Fruit fly (Drosophila melanogaster): ENCODE data around the gene Ziz.

Gene Ziz

DNA sequence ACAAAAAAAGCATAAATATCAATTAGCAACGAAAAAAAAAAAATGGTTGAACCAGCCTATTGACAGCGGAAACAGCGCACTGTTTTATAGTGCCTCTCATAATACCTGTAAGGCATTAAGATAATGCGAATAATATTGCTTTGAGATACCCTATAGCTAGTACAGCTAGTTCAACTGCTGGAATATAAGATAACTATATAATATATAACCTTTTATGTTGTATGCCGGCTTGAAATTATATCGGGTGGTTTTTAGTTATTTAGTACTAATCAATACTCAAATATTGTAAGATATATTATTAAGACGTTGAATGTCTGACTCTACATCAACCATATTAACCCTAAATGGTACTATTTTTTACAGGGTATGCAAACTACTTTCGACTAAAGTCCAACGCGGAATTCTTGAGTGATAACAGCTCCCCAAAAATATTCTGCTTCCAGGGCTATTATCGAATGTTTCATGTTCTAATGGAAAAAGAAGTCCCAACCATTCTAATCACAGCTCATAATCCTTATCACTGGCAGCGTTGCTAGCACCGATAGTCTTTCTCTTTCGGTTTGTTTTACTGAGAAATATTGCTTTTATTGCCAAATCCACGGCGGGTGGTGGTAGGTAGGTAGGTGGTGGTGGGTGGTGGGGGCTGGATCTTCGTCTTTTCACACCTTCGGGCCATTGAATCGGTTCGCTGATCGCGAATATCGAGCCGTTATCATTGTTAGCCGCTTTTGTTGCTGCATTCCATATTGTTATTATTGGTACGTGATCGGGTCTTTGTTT lies 62.0 kb downstream of the Ziz start (continued):
- TF ChIP-seq pho (GFP tag; optimal IDR thresholded peaks at IDR 0.05): peak; percentile 51
- peak; percentile 24; the same call in 1 of the 3 replicates for TF ChIP-seq CG6175 (GFP tag; IDR thresholded peaks at IDR 0.05)
- no peak for TF ChIP-seq pita (GFP tag; optimal IDR thresholded peaks at IDR 0.05)
- TF ChIP-seq CG5953 (GFP tag; IDR thresholded peaks at IDR 0.05): peak; percentile 51; the same call in 1 of the 2 replicates
- TF ChIP-seq bsh (GFP tag; optimal IDR thresholded peaks at IDR 0.05): peak in 1 of 2 experiments; percentile 65
- TF ChIP-seq HmgD (GFP tag; optimal IDR thresholded peaks at IDR 0.05): no peak
- TF ChIP-seq slou (GFP tag; optimal IDR thresholded peaks at IDR 0.05): no peak
- 0 out of 3 replicates have a peak, but pooled peaks have one; percentile 28 for TF ChIP-seq ase (GFP tag; IDR thresholded peaks at IDR 0.05)
- peak; percentile 36 for TF ChIP-seq lilli (GFP tag; optimal IDR thresholded peaks at IDR 0.05)
- TF ChIP-seq CG7963 (GFP tag; IDR thresholded peaks at IDR 0.05; ENCODE audit: partially characterized antibody): no peak
- peak; percentile 62 for TF ChIP-seq CG13624 (GFP tag; optimal IDR thresholded peaks at IDR 0.05)
- TF ChIP-seq CG6683 (GFP tag; optimal IDR thresholded peaks at IDR 0.05): peak; percentile 29
- TF ChIP-seq CG10274 (GFP tag; optimal IDR thresholded peaks at IDR 0.05): peak; percentile 44
- TF ChIP-seq CG16863 (GFP tag; optimal IDR thresholded peaks at IDR 0.05): peak; percentile 1
- TF ChIP-seq kah (GFP tag; optimal IDR thresholded peaks at IDR 0.05): no peak
- TF ChIP-seq CG14667 (GFP tag; IDR thresholded peaks at IDR 0.05): peak; percentile 33; the same call in 1 of the 2 replicates
- TF ChIP-seq CG7271 (tag; optimal IDR thresholded peaks at IDR 0.05): no peak
- no peak for TF ChIP-seq CG9797 (GFP tag; optimal IDR thresholded peaks at IDR 0.05)
- no peak for TF ChIP-seq amos (GFP tag; IDR thresholded peaks at IDR 0.05; ENCODE audit: partially characterized antibody)
- TF ChIP-seq CG10147 (GFP tag; optimal IDR thresholded peaks at IDR 0.05): peak; percentile 18
- TF ChIP-seq CG10654 (GFP tag; optimal IDR thresholded peaks at IDR 0.05): no peak
- TF ChIP-seq CG8388 (GFP tag; optimal IDR thresholded peaks at IDR 0.05): peak; percentile 63
- no peak for TF ChIP-seq prd (optimal IDR thresholded peaks at IDR 0.05)
- peak; percentile 74 for TF ChIP-seq prd (GFP tag; IDR thresholded peaks at IDR 0.05)
- peak; percentile 82 for TF ChIP-seq vvl (GFP tag; IDR thresholded peaks at IDR 0.05)
- TF ChIP-seq Eip74EF (GFP tag; optimal IDR thresholded peaks at IDR 0.05): peak in 1 of 2 experiments; percentile 61
- TF ChIP-seq Rx (GFP tag; IDR thresholded peaks at IDR 0.05): peak; percentile 62
- TF ChIP-seq CG3838 (GFP tag; optimal IDR thresholded peaks at IDR 0.05): peak; percentile 8
- peak; percentile 66; the same call in 1 of the 3 replicates for TF ChIP-seq Mrtf (GFP tag; IDR thresholded peaks at IDR 0.05)
- TF ChIP-seq CG1792 (GFP tag; optimal IDR thresholded peaks at IDR 0.05): no peak
- peak; percentile 67 for TF ChIP-seq CG14050 (GFP tag; IDR thresholded peaks at IDR 0.05)
- no peak for TF ChIP-seq CG4328 (GFP tag; optimal IDR thresholded peaks at IDR 0.05)
- TF ChIP-seq Poxn (GFP tag; IDR thresholded peaks at IDR 0.05): peak; percentile 83
- TF ChIP-seq hth (optimal IDR thresholded peaks at IDR 0.05): no peak
- no peak for TF ChIP-seq CG7357 (GFP tag; IDR thresholded peaks at IDR 0.05)
- TF ChIP-seq sisA (GFP tag; IDR thresholded peaks at IDR 0.05): peak; percentile 74
- TF ChIP-seq Sox102F (GFP tag; optimal IDR thresholded peaks at IDR 0.05): peak; percentile 79
- no peak for TF ChIP-seq CG8089 (GFP tag; optimal IDR thresholded peaks at IDR 0.05)
- peak; percentile 63 for TF ChIP-seq CG16815 (GFP tag; optimal IDR thresholded peaks at IDR 0.05)
- no peak for TF ChIP-seq CG3065 (GFP tag; optimal IDR thresholded peaks at IDR 0.05)
- TF ChIP-seq CG3995 (GFP tag; optimal IDR thresholded peaks at IDR 0.05): no peak
- TF ChIP-seq D19A (tag; optimal IDR thresholded peaks at IDR 0.05): peak; percentile 73
- TF ChIP-seq Scr (GFP tag; IDR thresholded peaks at IDR 0.05; ENCODE audit: partially characterized antibody): no peak
- TF ChIP-seq CHES-1-like (GFP tag; optimal IDR thresholded peaks at IDR 0.05): no peak
- TF ChIP-seq ERR (GFP tag; optimal IDR thresholded peaks at IDR 0.05): no peak
- TF ChIP-seq CG14441 (GFP tag; IDR thresholded peaks at IDR 0.05): peak; percentile 75
- no peak for TF ChIP-seq knrl (GFP tag; IDR thresholded peaks at IDR 0.05; ENCODE audit: partially characterized antibody)
- TF ChIP-seq CG17568 (GFP tag; optimal IDR thresholded peaks at IDR 0.05): peak; percentile 56
- TF ChIP-seq NFAT (GFP tag; IDR thresholded peaks at IDR 0.05): peak; percentile 62; the same call in 1 of the 2 replicates
- peak; percentile 10 for TF ChIP-seq Bteb2 (GFP tag; optimal IDR thresholded peaks at IDR 0.05)

Data from whole organism, embryonic.